Worm (Caenorhabditis elegans) whole organism, late embryonic: ENCODE results near the gene exos-8.

Experiments used
- K02D7.2 ChIP-seq: sonication (generic microtip); optimal IDR thresholded peaks from 2 replicates; lab custom pipeline; 2017; ENCODE audit warnings: mild to moderate bottlenecking, missing genetic modification characterization, missing compliant biosample characterization
- ahr-1 ChIP-seq: sonication (generic microtip); optimal IDR thresholded peaks from 2 replicates; lab custom pipeline; 2016; ENCODE audit warnings: missing genetic modification characterization, missing compliant biosample characterization
- che-1 ChIP-seq: sonication (generic microtip); optimal IDR thresholded peaks from 2 replicates; lab custom pipeline; 2016; ENCODE audit warnings: mild to moderate bottlenecking, missing genetic modification characterization, missing compliant biosample characterization
- dve-1 ChIP-seq: sonication (generic microtip); optimal IDR thresholded peaks from 2 replicates; lab custom pipeline; 2017; ENCODE audit warnings: antibody characterized with exemption, mild to moderate bottlenecking, missing genetic modification characterization, missing compliant biosample characterization
- hlh-30 ChIP-seq: sonication (generic microtip); optimal IDR thresholded peaks from 2 replicates; lab custom pipeline; 2017; ENCODE audit warnings: antibody characterized with exemption, missing genetic modification characterization, missing compliant biosample characterization; ENCODE audit not compliant: insufficient read depth
- nfya-1 ChIP-seq: sonication (generic microtip); optimal IDR thresholded peaks from 2 replicates; lab custom pipeline; 2017; ENCODE audit warnings: missing genetic modification characterization, mild to moderate bottlenecking, missing compliant biosample characterization, antibody characterized with exemption, moderate library complexity
- pha-4 ChIP-seq: fragments of 150-350 bp; optimal IDR thresholded peaks from 2 replicates; lab custom pipeline; 2018; ENCODE audit warnings: missing biosample characterization, missing genetic modification reagents, missing genetic modification characterization
- rnt-1 ChIP-seq: sonication (generic microtip); optimal IDR thresholded peaks from 2 replicates; lab custom pipeline; 2016; ENCODE audit warnings: missing genetic modification characterization, missing compliant biosample characterization

- TF ChIP-seq che-1 (tag; lab: Kevin White, UChicago) (no peak), rnt-1 (tag; lab: Kevin White, UChicago) (no peak), pha-4 (tag; lab: Kevin White, UChicago) (no peak), ahr-1 (no peak), K02D7.2 (tag; lab: Kevin White, UChicago) (no peak), nfya-1 (no peak), hlh-30 (tag; lab: Kevin White, UChicago) (no peak), dve-1 (tag; lab: Kevin White, UChicago) (no peak)
Observed at ce11 chrII:6695388-6695787, 46.1 kb upstream of the exos-8 start, which contains the start of gene C18H9.5.
